Worm (Caenorhabditis elegans) whole organism, young adult: ENCODE measurements around the gene F13E9.5.

ENCODE experiments used
- B0019.2 ChIP-seq: fragments of 200-800 bp; sonication (Bioruptor generic); conservative IDR thresholded peaks from 2 replicates; pipeline ENCODE4 v1.3.6; 2022; ENCODE audit warnings: missing genetic modification reagents, missing genetic modification characterization, missing compliant biosample characterization
- D2030.7 ChIP-seq: fragments of 200-800 bp; sonication (Bioruptor generic); IDR thresholded peaks from 2 replicates; pipeline ENCODE4 v1.3.6; 2022; ENCODE audit warnings: missing genetic modification reagents, missing genetic modification characterization, missing compliant biosample characterization
- F33H1.4 ChIP-seq: fragments of 200-800 bp; sonication (Bioruptor generic); IDR thresholded peaks from 2 replicates; pipeline ENCODE4 v1.3.6; 2022; ENCODE audit warnings: missing genetic modification reagents, missing genetic modification characterization, missing compliant biosample characterization
- F37B4.10 ChIP-seq: fragments of 200-800 bp; sonication (Bioruptor generic); IDR thresholded peaks from 2 replicates; pipeline ENCODE4 v1.3.6; 2022; ENCODE audit warnings: missing genetic modification characterization, missing compliant biosample characterization
- Y56A3A.18 ChIP-seq: fragments of 200-800 bp; sonication (Bioruptor generic); IDR thresholded peaks from 2 replicates; pipeline ENCODE4 v1.3.6; 2022; ENCODE audit warnings: missing genetic modification reagents, missing genetic modification characterization, missing compliant biosample characterization
- Y79H2A.3 ChIP-seq: fragments of 200-800 bp; sonication (Bioruptor generic); conservative IDR thresholded peaks from 2 replicates; pipeline ENCODE4 v1.3.6; 2022; ENCODE audit warnings: missing genetic modification reagents, missing genetic modification characterization, missing compliant biosample characterization
- aptf-3 ChIP-seq: fragments of 200-800 bp; sonication (Bioruptor generic); IDR thresholded peaks from 2 replicates; pipeline ENCODE4 v1.3.6; 2022; ENCODE audit warnings: missing genetic modification characterization, missing compliant biosample characterization
- athp-1 ChIP-seq: sonication (generic microtip); optimal IDR thresholded peaks from 2 replicates; lab custom pipeline; 2017; ENCODE audit warnings: mild to moderate bottlenecking, missing genetic modification characterization, missing compliant biosample characterization
- attf-5 ChIP-seq: fragments of 200-800 bp; sonication (Bioruptor generic); optimal IDR thresholded peaks from 2 replicates; lab custom pipeline; 2018; ENCODE audit warnings: mild to moderate bottlenecking, missing genetic modification characterization, missing compliant biosample characterization
- cebp-1 ChIP-seq, 2 experiments: fragments of 200-800 bp in 1 of 2; sonication (Bioruptor generic) in 1 of 2; sonication (generic microtip) in 1 of 2; IDR thresholded peaks in 1 of 2; optimal IDR thresholded peaks in 1 of 2; 2 replicates each; pipeline versions ENCODE4 v1.3.6 to Lab custom; 2017 to 2022; ENCODE audit warnings: missing compliant biosample characterization in 2 of 2, missing genetic modification characterization in 2 of 2, mild to moderate bottlenecking in 1 of 2, missing genetic modification reagents in 1 of 2, moderate library complexity in 1 of 2
- cebp-2 ChIP-seq: fragments of 200-800 bp; sonication (Bioruptor generic); IDR thresholded peaks from 2 replicates; pipeline ENCODE4 v1.3.6; 2022; ENCODE audit warnings: missing genetic modification characterization, missing compliant biosample characterization
- ceh-100 ChIP-seq: fragments of 200-800 bp; sonication (Bioruptor generic); IDR thresholded peaks from 2 replicates; pipeline ENCODE4 v1.3.6; 2022; ENCODE audit warnings: missing genetic modification reagents, missing genetic modification characterization, missing compliant biosample characterization
- ceh-27 ChIP-seq: fragments of 200-800 bp; sonication (Bioruptor generic); optimal IDR thresholded peaks from 2 replicates; lab custom pipeline; 2018; ENCODE audit warnings: mild to moderate bottlenecking, missing genetic modification characterization, moderate library complexity, missing compliant biosample characterization
- ceh-79 ChIP-seq: sonication (generic microtip); optimal IDR thresholded peaks from 2 replicates; lab custom pipeline; 2017; ENCODE audit warnings: mild to moderate bottlenecking, missing genetic modification characterization, missing compliant biosample characterization
- ceh-91 ChIP-seq: fragments of 200-800 bp; sonication (Bioruptor generic); IDR thresholded peaks from 2 replicates; pipeline ENCODE4 v1.3.6; 2022; ENCODE audit warnings: missing genetic modification reagents, missing genetic modification characterization, missing compliant biosample characterization
- ekl-4 ChIP-seq: fragments of 200-800 bp; sonication (Bioruptor generic); IDR thresholded peaks from 2 replicates; pipeline ENCODE4 v1.3.6; 2022; ENCODE audit warnings: missing genetic modification reagents, missing genetic modification characterization, missing compliant biosample characterization
- gei-17 ChIP-seq: fragments of 200-800 bp; sonication (Bioruptor generic); optimal IDR thresholded peaks from 2 replicates; lab custom pipeline; 2018; ENCODE audit warnings: mild to moderate bottlenecking, missing genetic modification characterization, missing compliant biosample characterization
- him-1 ChIP-seq: sonication (generic microtip); optimal IDR thresholded peaks from 2 replicates; lab custom pipeline; 2016; ENCODE audit warnings: missing genotype, missing genetic modification reagents, missing genetic modification characterization, missing compliant biosample characterization
- hlh-12 ChIP-seq: sonication (generic microtip); optimal IDR thresholded peaks from 2 replicates; lab custom pipeline; 2016; ENCODE audit warnings: missing genetic modification characterization, missing compliant biosample characterization
- hrde-1 ChIP-seq: sonication (generic microtip); optimal IDR thresholded peaks from 2 replicates; lab custom pipeline; 2016; ENCODE audit warnings: missing genetic modification characterization, mild to moderate bottlenecking, missing compliant biosample characterization, moderate library complexity, missing genotype, missing genetic modification reagents, borderline replicate concordance
- lin-35 ChIP-seq, 3 experiments: fragments of 150-350 bp in 2 of 3; sonication (generic microtip) in 1 of 3; optimal IDR thresholded peaks; 2 replicates each; lab custom pipeline; 2014 to 2018; ENCODE audit warnings: missing biosample characterization in 3 of 3, missing genetic modification characterization in 3 of 3, missing genetic modification reagents in 3 of 3
- lin-54 ChIP-seq: fragments of 200-800 bp; sonication (Bioruptor generic); optimal IDR thresholded peaks from 2 replicates; lab custom pipeline; 2018; ENCODE audit warnings: mild to moderate bottlenecking, missing genetic modification characterization, missing compliant biosample characterization
- lir-1 ChIP-seq: fragments of 200-800 bp; sonication (Bioruptor generic); conservative IDR thresholded peaks from 2 replicates; pipeline ENCODE4 v1.3.6; 2022; ENCODE audit warnings: missing genetic modification reagents, missing genetic modification characterization, missing compliant biosample characterization
- nfya-1 ChIP-seq: sonication (generic microtip); optimal IDR thresholded peaks from 2 replicates; lab custom pipeline; 2017; ENCODE audit warnings: antibody characterized with exemption, missing compliant biosample characterization, missing genetic modification characterization, borderline replicate concordance; ENCODE audit not compliant: insufficient read depth
- nfyb-1 ChIP-seq: fragments of 200-800 bp; sonication (Bioruptor generic); IDR thresholded peaks from 2 replicates; pipeline ENCODE4 v1.3.6; 2022; ENCODE audit warnings: missing genetic modification reagents, missing genetic modification characterization, missing compliant biosample characterization
- nhr-179 ChIP-seq: sonication (generic microtip); optimal IDR thresholded peaks from 2 replicates; lab custom pipeline; 2016; ENCODE audit warnings: mild to moderate bottlenecking, missing genetic modification characterization, missing compliant biosample characterization
- nhr-80 ChIP-seq: sonication (generic microtip); optimal IDR thresholded peaks from 2 replicates; lab custom pipeline; 2016; ENCODE audit warnings: missing genetic modification characterization, missing compliant biosample characterization
- pbrm-1 ChIP-seq: fragments of 200-800 bp; sonication (Bioruptor generic); IDR thresholded peaks from 2 replicates; pipeline ENCODE4 v1.3.6; 2022; ENCODE audit warnings: missing genetic modification reagents, missing genetic modification characterization, missing compliant biosample characterization
- rcor-1 ChIP-seq: fragments of 200-800 bp; sonication (Bioruptor generic); IDR thresholded peaks from 2 replicates; pipeline ENCODE4 v1.3.6; 2022; ENCODE audit warnings: missing genetic modification reagents, missing genetic modification characterization, missing compliant biosample characterization
- snpc-3.4 ChIP-seq: sonication (generic microtip); optimal IDR thresholded peaks from 2 replicates; lab custom pipeline; 2017; ENCODE audit warnings: missing genetic modification characterization, mild to moderate bottlenecking, missing compliant biosample characterization, antibody characterized with exemption, moderate library complexity, missing genotype, missing genetic modification reagents
- sptf-2 ChIP-seq: fragments of 200-800 bp; sonication (Bioruptor generic); optimal IDR thresholded peaks from 2 replicates; lab custom pipeline; 2018; ENCODE audit warnings: mild to moderate bottlenecking, missing genetic modification characterization, missing compliant biosample characterization
- tbp1 ChIP-seq: fragments of 200-800 bp; sonication (Bioruptor generic); optimal IDR thresholded peaks from 2 replicates; lab custom pipeline; 2018; ENCODE audit warnings: mild to moderate bottlenecking, missing genetic modification characterization, missing compliant biosample characterization
- unc-130 ChIP-seq: sonication (generic microtip); optimal IDR thresholded peaks from 2 replicates; lab custom pipeline; 2016; ENCODE audit warnings: missing genetic modification reagents, missing genetic modification characterization, missing compliant biosample characterization
- unc-62 ChIP-seq: fragments of 150-350 bp; optimal IDR thresholded peaks from 2 replicates; lab custom pipeline; 2014; ENCODE audit warnings: missing biosample characterization, missing genetic modification reagents, missing genetic modification characterization
- zfh-2 ChIP-seq: fragments of 200-800 bp; sonication (Bioruptor generic); conservative IDR thresholded peaks from 2 replicates; pipeline ENCODE4 v1.3.6; 2022; ENCODE audit warnings: missing genetic modification reagents, missing genetic modification characterization, missing compliant biosample characterization
- ztf-18 ChIP-seq: sonication (generic microtip); optimal IDR thresholded peaks from 2 replicates; lab custom pipeline; 2016; ENCODE audit warnings: missing genotype, mild to moderate bottlenecking, missing genetic modification characterization, missing compliant biosample characterization
- ztf-26 ChIP-seq: sonication (generic microtip); optimal IDR thresholded peaks from 2 replicates; lab custom pipeline; 2017; ENCODE audit warnings: missing genetic modification characterization, missing compliant biosample characterization

The F13E9.5 gene

DNA sequence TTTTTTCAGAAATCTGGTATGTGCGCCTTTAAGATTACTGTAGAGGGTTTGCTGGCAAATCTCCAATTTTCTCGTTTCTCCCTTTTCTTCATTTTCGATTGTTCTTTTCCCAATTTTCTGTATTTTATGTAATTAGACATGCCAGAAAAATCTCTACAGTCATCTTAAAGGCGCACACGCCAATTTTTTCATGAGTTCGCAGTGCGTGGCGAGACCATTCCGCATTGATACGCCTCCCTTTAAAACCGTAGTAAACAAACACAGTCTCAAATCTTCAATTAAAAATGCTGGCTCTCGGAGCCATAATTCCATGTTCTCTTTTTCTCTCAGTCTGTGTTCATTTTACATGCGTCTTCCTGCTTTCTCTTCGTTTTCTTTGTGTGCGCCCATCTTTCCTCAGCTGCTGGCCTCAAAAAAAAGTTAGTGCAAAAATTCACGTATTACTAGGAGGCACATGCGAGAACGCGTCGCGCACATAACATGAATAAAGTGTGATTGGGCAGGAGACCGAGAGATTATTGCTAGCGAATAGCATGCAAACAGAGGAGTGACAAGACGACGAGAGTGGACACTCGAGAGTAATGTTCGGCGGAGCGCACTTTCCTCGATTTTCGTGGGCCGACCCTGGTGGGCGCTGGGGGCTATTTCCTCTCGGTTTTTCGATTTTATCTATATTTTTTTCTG is 34.9 kb upstream of the F13E9.5 start (continued):
- TF ChIP-seq lin-54 (GFP tag; lab: Kevin White, UChicago) (peak; percentile 46), ceh-100 (GFP tag; lab: Robert Waterston, UW) (no peak), him-1 (tag; lab: Kevin White, UChicago) (peak; percentile 19), hrde-1 (tag; lab: Kevin White, UChicago) (no peak), lir-1 (GFP tag; lab: Robert Waterston, UW) (peak; percentile 74; the same call in 1 of the 2 replicates), B0019.2 (GFP tag; lab: Robert Waterston, UW) (no peak), cebp-1 (GFP tag; IDR thresholded peaks at IDR 0.05; lab: Robert Waterston, UW) (no peak), cebp-1 (tag; optimal IDR thresholded peaks at IDR 0.05; lab: Kevin White, UChicago) (peak; percentile 78), ztf-18 (peak; percentile 64), ceh-79 (no peak), rcor-1 (GFP tag; lab: Robert Waterston, UW) (no peak), ekl-4 (peak; percentile 43), nhr-179 (tag; lab: Kevin White, UChicago) (no peak), ceh-91 (GFP tag; lab: Robert Waterston, UW) (peak; percentile 68), lin-35 (GFP tag; optimal IDR thresholded peaks at IDR 0.05; lab: Kevin White, UChicago) (peak in 1 of 3 experiments; percentile 28), nfyb-1 (GFP tag; lab: Robert Waterston, UW) (peak; percentile 62; the same call in 1 of the 2 replicates), ceh-27 (GFP tag; lab: Kevin White, UChicago) (peak; percentile 87), unc-62 (no peak), zfh-2 (GFP tag; lab: Robert Waterston, UW) (peak; percentile 85), hlh-12 (tag; lab: Kevin White, UChicago) (no peak), cebp-2 (GFP tag; lab: Robert Waterston, UW) (no peak), nfya-1 (no peak), snpc-3.4 (tag; lab: Kevin White, UChicago) (peak; percentile 25), tbp1 (GFP tag; lab: Kevin White, UChicago) (peak; percentile 38), pbrm-1 (GFP tag; lab: Robert Waterston, UW) (0 out of 2 replicates have a peak, but pooled peaks have one; percentile 32), F37B4.10 (GFP tag; lab: Robert Waterston, UW) (no peak), Y79H2A.3 (GFP tag; lab: Robert Waterston, UW) (no peak), attf-5 (peak; percentile 89), F33H1.4 (GFP tag; lab: Robert Waterston, UW) (peak; percentile 92)

DNA sequence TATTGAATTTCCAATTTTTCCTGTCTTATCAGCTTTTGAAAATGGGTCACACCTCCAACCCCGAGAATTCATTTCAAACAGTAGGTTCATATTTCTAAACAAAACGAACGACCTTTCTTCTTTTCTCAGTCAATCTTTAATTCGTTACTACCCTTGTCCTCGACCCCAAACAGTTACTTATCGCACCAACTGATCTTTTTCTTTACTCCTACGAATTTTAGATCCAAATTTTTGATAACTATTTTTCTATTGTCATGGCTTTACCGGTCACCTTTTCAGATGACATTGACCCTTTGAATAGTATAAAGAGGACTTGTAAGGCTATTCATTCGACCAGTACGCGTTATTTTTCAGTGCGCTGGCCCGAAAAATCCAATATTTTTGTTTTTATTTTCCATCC is 32.0 kb upstream of the F13E9.5 start:
- TF ChIP-seq athp-1 (tag; lab: Kevin White, UChicago) (no peak), nfya-1 (no peak), F37B4.10 (GFP tag; lab: Robert Waterston, UW) (no peak), ceh-79 (no peak), Y56A3A.18 (no peak), sptf-2 (GFP tag; lab: Kevin White, UChicago) (no peak), D2030.7 (no peak), unc-130 (GFP tag; lab: Kevin White, UChicago) (no peak), gei-17 (GFP tag; lab: Kevin White, UChicago) (no peak), ztf-26 (tag; lab: Kevin White, UChicago) (no peak)

DNA sequence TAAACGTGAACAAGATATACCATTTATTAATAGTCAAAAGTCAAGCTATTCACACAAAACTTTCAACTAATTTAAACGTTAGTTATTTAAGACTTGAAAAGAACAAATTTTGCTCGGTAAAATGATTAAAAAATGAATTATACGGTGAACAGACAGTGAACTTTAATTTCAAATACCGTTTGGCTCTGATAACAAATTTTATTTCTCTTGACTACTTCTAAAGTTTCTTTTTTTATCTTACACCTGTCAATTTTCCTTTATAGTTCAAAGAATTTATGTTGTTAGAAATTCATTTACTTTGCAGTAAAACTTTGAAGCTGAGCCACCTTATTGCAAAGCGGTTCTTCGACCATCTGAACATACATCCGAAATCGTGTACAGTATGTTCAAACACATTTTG is 31.2 kb upstream of the F13E9.5 start, which contains the start of gene ZK593.3:
Gene ZK593.3 (plus strand): TSS at position 301 of the 400 bp plus-strand sequence.
- TF ChIP-seq aptf-3 (GFP tag; lab: Robert Waterston, UW) (no peak), nhr-80 (peak; percentile 4)
- TF ChIP-seq, all 124 proteins: peak for 1
